Fruit fly (Drosophila melanogaster) whole organism, embryonic: ENCODE results near the gene CG12607.

Source experiments
- Aef1 ChIP-seq: fragments of 200-800 bp; sonication (Bioruptor generic); IDR thresholded peaks from 3 replicates; pipeline ENCODE4 v1.3.6; 2022; ENCODE audit warnings: missing biosample characterization, missing genetic modification characterization
- CG10959 ChIP-seq: fragments of 200-800 bp; sonication (Bioruptor generic); IDR thresholded peaks from 2 replicates; pipeline ENCODE4 v1.3.6; 2022; ENCODE audit warnings: missing biosample characterization, missing genetic modification characterization
- CG12744 ChIP-seq: fragments of 200-800 bp; sonication (Bioruptor generic); optimal IDR thresholded peaks from 2 replicates; lab custom pipeline; 2016; ENCODE audit warnings: missing biosample characterization, missing genetic modification characterization
- CG14014 ChIP-seq: fragments of 200-800 bp; sonication (Bioruptor generic); IDR thresholded peaks from 2 replicates; pipeline ENCODE4 v1.3.6; 2022; ENCODE audit warnings: missing biosample characterization, missing genetic modification characterization
- CG1529 ChIP-seq: fragments of 200-800 bp; sonication (Bioruptor generic); optimal IDR thresholded peaks from 3 replicates; lab custom pipeline; 2018; ENCODE audit warnings: missing biosample characterization, missing genetic modification characterization
- CG17385 ChIP-seq: fragments of 200-800 bp; sonication (Bioruptor generic); optimal IDR thresholded peaks from 3 replicates; lab custom pipeline; 2018; ENCODE audit warnings: missing biosample characterization, mild to moderate bottlenecking, missing genetic modification characterization
- CG2116 ChIP-seq: fragments of 200-800 bp; sonication (Bioruptor generic); optimal IDR thresholded peaks from 3 replicates; lab custom pipeline; 2018; ENCODE audit warnings: missing biosample characterization, mild to moderate bottlenecking, missing genetic modification characterization
- CG32772 ChIP-seq: fragments of 200-800 bp; sonication (Bioruptor generic); IDR thresholded peaks from 2 replicates; pipeline ENCODE4 v1.3.6; 2022; ENCODE audit warnings: missing biosample characterization, missing genetic modification characterization
- CG33557 ChIP-seq: fragments of 200-800 bp; sonication (Bioruptor generic); optimal IDR thresholded peaks from 2 replicates; lab custom pipeline; 2019; ENCODE audit warnings: missing biosample characterization, mild to moderate bottlenecking, missing genetic modification characterization, moderate library complexity
- CG3726 ChIP-seq: fragments of 200-800 bp; sonication (Bioruptor generic); IDR thresholded peaks from 3 replicates; pipeline ENCODE4, ENCODE4 v1.3.6; 2022; ENCODE audit warnings: missing biosample characterization, missing genetic modification characterization
- CG6272 ChIP-seq: fragments of 200-800 bp; sonication (Bioruptor generic); IDR thresholded peaks from 2 replicates; pipeline ENCODE4 v1.3.6; 2022; ENCODE audit warnings: missing biosample characterization, missing genetic modification characterization
- CG6683 ChIP-seq: fragments of 200-800 bp; sonication (Bioruptor generic); optimal IDR thresholded peaks from 2 replicates; lab custom pipeline; 2017; ENCODE audit warnings: missing biosample characterization, mild to moderate bottlenecking, missing genetic modification characterization, missing genetic modification reagents
- CG7963 ChIP-seq: fragments of 200-800 bp; sonication (Bioruptor generic); IDR thresholded peaks from 3 replicates; pipeline ENCODE4 v1.3.6; 2022; ENCODE audit warnings: missing biosample characterization, missing genetic modification characterization; ENCODE audit not compliant: partially characterized antibody
- CG9215 ChIP-seq: fragments of 200-800 bp; sonication (Bioruptor generic); IDR thresholded peaks from 2 replicates; pipeline ENCODE4 v1.3.6; 2022; ENCODE audit warnings: missing biosample characterization, missing genetic modification characterization
- CG9932 ChIP-seq: fragments of 200-800 bp; sonication (Bioruptor generic); IDR thresholded peaks from 2 replicates; pipeline ENCODE4 v1.3.6; 2022; ENCODE audit warnings: missing biosample characterization, missing genetic modification characterization
- Doc3 ChIP-seq: fragments of 200-800 bp; sonication (Bioruptor generic); IDR thresholded peaks from 3 replicates; pipeline ENCODE4 v1.3.6; 2022; ENCODE audit warnings: missing biosample characterization, missing genetic modification characterization; ENCODE audit not compliant: partially characterized antibody
- Dp ChIP-seq: fragments of 200-800 bp; sonication (Bioruptor generic); optimal IDR thresholded peaks from 2 replicates; lab custom pipeline; 2018; ENCODE audit warnings: missing biosample characterization, mild to moderate bottlenecking, missing genetic modification characterization, moderate library complexity
- ERR ChIP-seq: fragments of 200-800 bp; sonication (Bioruptor generic); optimal IDR thresholded peaks from 2 replicates; lab custom pipeline; 2016; ENCODE audit warnings: missing biosample characterization, missing genetic modification characterization
- Eip74EF ChIP-seq, 2 experiments: fragments of 200-800 bp in 1 of 2; fragments of >200 bp in 1 of 2; sonication (Bioruptor generic) in 1 of 2; optimal IDR thresholded peaks; 2 replicates each; lab custom pipeline; 2017 to 2019; ENCODE audit warnings: missing biosample characterization in 2 of 2, missing genetic modification characterization in 2 of 2, mild to moderate bottlenecking in 1 of 2, moderate library complexity in 1 of 2
- H15 ChIP-seq: fragments of 200-800 bp; sonication (Bioruptor generic); IDR thresholded peaks from 3 replicates; pipeline ENCODE4 v1.3.6; 2022; ENCODE audit warnings: missing biosample characterization, missing genetic modification characterization
- Hmr ChIP-seq: fragments of 200-800 bp; sonication (Bioruptor generic); optimal IDR thresholded peaks from 3 replicates; lab custom pipeline; 2017; ENCODE audit warnings: mild to moderate bottlenecking, missing biosample characterization, missing genetic modification reagents, missing genetic modification characterization
- Hr3 ChIP-seq: fragments of 200-800 bp; sonication (Bioruptor generic); optimal IDR thresholded peaks from 3 replicates; lab custom pipeline; 2016; ENCODE audit warnings: missing biosample characterization, missing genetic modification characterization
- Med ChIP-seq: fragments of 200-800 bp; sonication (Bioruptor generic); peaks from one replicate; lab custom pipeline; 2016; ENCODE audit warnings: missing biosample characterization, missing genetic modification characterization, mild to moderate bottlenecking, inconsistent platforms, moderate library complexity
- Mrtf ChIP-seq: fragments of 200-800 bp; sonication (Bioruptor generic); IDR thresholded peaks from 3 replicates; pipeline ENCODE4 v1.3.6; 2022; ENCODE audit warnings: missing biosample characterization, missing genetic modification characterization
- Ptx1 ChIP-seq: fragments of 200-800 bp; sonication (Bioruptor generic); IDR thresholded peaks from 2 replicates; pipeline ENCODE4 v1.3.6; 2022; ENCODE audit warnings: missing biosample characterization, missing genetic modification characterization
- Scr ChIP-seq: fragments of 200-800 bp; sonication (Bioruptor generic); IDR thresholded peaks from 2 replicates; pipeline ENCODE4 v1.3.6; 2022; ENCODE audit warnings: missing biosample characterization, missing genetic modification characterization; ENCODE audit not compliant: partially characterized antibody
- Sry-β ChIP-seq: fragments of 200-800 bp; sonication (Bioruptor generic); optimal IDR thresholded peaks from 2 replicates; lab custom pipeline; 2018; ENCODE audit warnings: missing biosample characterization, mild to moderate bottlenecking, missing genetic modification characterization, moderate library complexity
- al ChIP-seq: fragments of 200-800 bp; sonication (Bioruptor generic); IDR thresholded peaks from 2 replicates; pipeline ENCODE4 v1.3.6; 2022; ENCODE audit warnings: missing biosample characterization, missing genetic modification characterization
- ara ChIP-seq: fragments of 200-800 bp; sonication (Bioruptor generic); IDR thresholded peaks from 2 replicates; pipeline ENCODE4 v1.3.6; 2022; ENCODE audit warnings: missing biosample characterization, missing genetic modification characterization
- cad ChIP-seq: fragments of >200 bp; optimal IDR thresholded peaks from 2 replicates; lab custom pipeline; 2017; ENCODE audit warnings: missing biosample characterization, missing genetic modification characterization
- caup ChIP-seq: fragments of 200-800 bp; sonication (Bioruptor generic); optimal IDR thresholded peaks from 3 replicates; lab custom pipeline; 2017; ENCODE audit warnings: missing biosample characterization, mild to moderate bottlenecking, missing genetic modification characterization, moderate library complexity; ENCODE audit not compliant: severe bottlenecking
- dan ChIP-seq: fragments of 200-800 bp; sonication (Bioruptor generic); IDR thresholded peaks from 2 replicates; pipeline ENCODE4 v1.3.6; 2022; ENCODE audit warnings: missing biosample characterization, missing genetic modification characterization
- dimm ChIP-seq: fragments of 200-800 bp; sonication (Bioruptor generic); IDR thresholded peaks from 2 replicates; pipeline ENCODE4 v1.3.6; 2022; ENCODE audit warnings: missing biosample characterization, missing genetic modification characterization
- gcm2 ChIP-seq: fragments of 200-800 bp; sonication (Bioruptor generic); optimal IDR thresholded peaks from 2 replicates; lab custom pipeline; 2016; ENCODE audit warnings: missing biosample characterization, missing genetic modification characterization
- ham ChIP-seq: fragments of 200-800 bp; sonication (Bioruptor generic); IDR thresholded peaks from 2 replicates; pipeline ENCODE4 v1.3.6; 2022; ENCODE audit warnings: missing biosample characterization, missing genetic modification characterization
- her ChIP-seq: fragments of 200-800 bp; sonication (Bioruptor generic); optimal IDR thresholded peaks from 2 replicates; lab custom pipeline; 2016; ENCODE audit warnings: missing biosample characterization, missing genetic modification characterization
- jigr1 ChIP-seq: fragments of 200-800 bp; sonication (Bioruptor generic); IDR thresholded peaks from 3 replicates; pipeline ENCODE4 v1.3.6; 2022; ENCODE audit warnings: missing biosample characterization, missing genetic modification characterization
- jing ChIP-seq: fragments of 200-800 bp; sonication (Bioruptor generic); optimal IDR thresholded peaks from 2 replicates; lab custom pipeline; 2018; ENCODE audit warnings: missing biosample characterization, mild to moderate bottlenecking, missing genetic modification characterization
- lbe ChIP-seq: fragments of 200-800 bp; sonication (Bioruptor generic); optimal IDR thresholded peaks from 2 replicates; lab custom pipeline; 2016; ENCODE audit warnings: missing biosample characterization, mild to moderate bottlenecking, missing genetic modification characterization
- mam ChIP-seq: fragments of 200-800 bp; sonication (Bioruptor generic); optimal IDR thresholded peaks from 3 replicates; lab custom pipeline; 2016; ENCODE audit warnings: missing biosample characterization, missing genetic modification characterization
- mld ChIP-seq: fragments of 200-800 bp; sonication (Bioruptor generic); IDR thresholded peaks from 3 replicates; pipeline ENCODE4 v1.3.6; 2022; ENCODE audit warnings: missing biosample characterization, missing genetic modification characterization; ENCODE audit not compliant: partially characterized antibody
- nerfin-1 ChIP-seq: fragments of 200-800 bp; sonication (Bioruptor generic); optimal IDR thresholded peaks from 3 replicates; lab custom pipeline; 2019; ENCODE audit warnings: missing biosample characterization, mild to moderate bottlenecking, missing genetic modification characterization, moderate library complexity
- sens ChIP-seq: fragments of 200-800 bp; sonication (Bioruptor generic); peaks from one replicate; lab custom pipeline; 2016; ENCODE audit warnings: missing biosample characterization, missing genetic modification characterization
- seq ChIP-seq: fragments of 200-800 bp; sonication (Bioruptor generic); IDR thresholded peaks from 2 replicates; pipeline ENCODE4 v1.3.6; 2022; ENCODE audit warnings: missing biosample characterization, missing genetic modification characterization
- sisA ChIP-seq: fragments of 200-800 bp; sonication (Bioruptor generic); IDR thresholded peaks from 2 replicates; pipeline ENCODE4 v1.3.6; 2022; ENCODE audit warnings: missing biosample characterization, missing genetic modification characterization
- sob ChIP-seq: fragments of 200-800 bp; sonication (Bioruptor generic); IDR thresholded peaks from 2 replicates; pipeline ENCODE4 v1.3.6; 2022; ENCODE audit warnings: missing biosample characterization, missing genetic modification characterization
- sqz ChIP-seq: fragments of 200-800 bp; sonication (Bioruptor generic); optimal IDR thresholded peaks from 3 replicates; lab custom pipeline; 2018; ENCODE audit warnings: missing biosample characterization, mild to moderate bottlenecking, missing genetic modification characterization
- stc ChIP-seq: fragments of 200-800 bp; sonication (Bioruptor generic); IDR thresholded peaks from 2 replicates; pipeline ENCODE4 v1.3.6; 2022; ENCODE audit warnings: missing biosample characterization, missing genetic modification characterization
- twi ChIP-seq: fragments of 200-800 bp; optimal IDR thresholded peaks from 2 replicates; lab custom pipeline; 2019; ENCODE audit warnings: missing biosample characterization, mild to moderate bottlenecking, missing genetic modification characterization, moderate library complexity
- zen ChIP-seq: fragments of 200-800 bp; sonication (Bioruptor generic); optimal IDR thresholded peaks from 3 replicates; lab custom pipeline; 2018; ENCODE audit warnings: missing biosample characterization, mild to moderate bottlenecking, missing genetic modification characterization, moderate library complexity

CG12607 gene

dm6 chr3L:4480764-4481163, 34.4 kb downstream of the CG12607 start (continued):
- TF ChIP-seq CG12744 (no peak), cad (GFP tag; lab: Kevin White, UChicago) (no peak), seq (no peak), mam (GFP tag; lab: Kevin White, UChicago) (no peak), stc (GFP tag; lab: Robert Waterston, UW) (no peak), ara (GFP tag; lab: Robert Waterston, UW) (no peak), CG10959 (peak; percentile 65), CG2116 (GFP tag; lab: Kevin White, UChicago) (no peak), CG17385 (no peak), Aef1 (GFP tag; lab: Robert Waterston, UW) (0 out of 3 replicates have a peak, but pooled peaks have one; percentile 10), CG9215 (GFP tag; lab: Robert Waterston, UW) (peak; percentile 12; the same call in 1 of the 2 replicates), Med (GFP tag; lab: Kevin White, UChicago) (peak; percentile 11), dimm (0 out of 2 replicates have a peak, but pooled peaks have one; percentile 8), sob (0 out of 2 replicates have a peak, but pooled peaks have one; percentile 9), gcm2 (GFP tag; lab: Kevin White, UChicago) (no peak), al (GFP tag; lab: Robert Waterston, UW) (0 out of 2 replicates have a peak, but pooled peaks have one; percentile 4), CG6272 (GFP tag; lab: Robert Waterston, UW) (peak; percentile 40; the same call in 1 of the 2 replicates), Dp (GFP tag; lab: Kevin White, UChicago) (no peak), Hmr (GFP tag; lab: Kevin White, UChicago) (no peak), CG32772 (GFP tag; lab: Robert Waterston, UW) (no peak), ham (GFP tag; lab: Robert Waterston, UW) (no peak), CG9932 (GFP tag; lab: Robert Waterston, UW) (peak; percentile 50; the same call in 1 of the 2 replicates), sens (no peak), CG33557 (no peak), CG6683 (GFP tag; lab: Kevin White, UChicago) (no peak), CG3726 (GFP tag; lab: Robert Waterston, UW) (no peak), CG7963 (GFP tag; lab: Robert Waterston, UW) (0 out of 3 replicates have a peak, but pooled peaks have one; percentile 29), ERR (GFP tag; lab: Kevin White, UChicago) (no peak), jing (GFP tag; lab: Kevin White, UChicago) (no peak), nerfin-1 (tag; lab: Kevin White, UChicago) (no peak), Hr3 (GFP tag; lab: Kevin White, UChicago) (no peak), caup (GFP tag; lab: Kevin White, UChicago) (no peak), twi (tag; lab: Kevin White, UChicago) (no peak), CG1529 (GFP tag; lab: Kevin White, UChicago) (no peak), zen (tag; lab: Kevin White, UChicago) (no peak), Eip74EF (GFP tag; optimal IDR thresholded peaks at IDR 0.05; lab: Kevin White, UChicago) (no peak), jigr1 (GFP tag; lab: Robert Waterston, UW) (0 out of 3 replicates have a peak, but pooled peaks have one; percentile 7), mld (0 out of 3 replicates have a peak, but pooled peaks have one; percentile 36), Doc3 (no peak), her (GFP tag; lab: Kevin White, UChicago) (no peak), H15 (GFP tag; lab: Robert Waterston, UW) (no peak), Mrtf (GFP tag; lab: Robert Waterston, UW) (no peak), Sry-β (GFP tag; lab: Kevin White, UChicago) (no peak), CG14014 (GFP tag; lab: Robert Waterston, UW) (peak; percentile 5; the same call in 1 of the 2 replicates), lbe (no peak), sisA (peak; percentile 23; the same call in 1 of the 2 replicates), sqz (no peak), Scr (GFP tag; lab: Robert Waterston, UW) (no peak), Ptx1 (0 out of 2 replicates have a peak, but pooled peaks have one; percentile 12), dan (GFP tag; lab: Robert Waterston, UW) (no peak)
